Fruit fly (Drosophila melanogaster): ENCODE measurements around the gene CG32269.

dm6 chr3L:3247130-3248065 lies 38.6 kb upstream of the CG32269 start, which contains the start of gene CG43389:
- TF ChIP-seq CG6808 (GFP tag; optimal IDR thresholded peaks at IDR 0.05) (peak; percentile 85), CG7368 (GFP tag; optimal IDR thresholded peaks at IDR 0.05) (peak; percentile 65), CG11762 (GFP tag; optimal IDR thresholded peaks at IDR 0.05; ENCODE audit: insufficient read depth) (peak; percentile 72), Gug (GFP tag; IDR thresholded peaks at IDR 0.05) (peak; percentile 58), Sox102F (GFP tag; optimal IDR thresholded peaks at IDR 0.05) (peak; percentile 99), Smox (GFP tag; optimal IDR thresholded peaks at IDR 0.05) (peak; percentile 99), Ets21C (GFP tag; optimal IDR thresholded peaks at IDR 0.05) (peak; percentile 96), Sox15 (GFP tag; optimal IDR thresholded peaks at IDR 0.05) (peak; percentile 96)

All from whole organism, prepupa.